Fruit fly (Drosophila melanogaster) whole organism, wandering third instar larva: Measurements from ENCODE around the gene CG31419.

Experiments
- Abd-B ChIP-seq: fragments of >200 bp; optimal IDR thresholded peaks from 2 replicates; lab custom pipeline; 2017; ENCODE audit warnings: missing biosample characterization, missing genetic modification characterization
- CG9705 ChIP-seq: fragments of 200-800 bp; sonication (Bioruptor generic); optimal IDR thresholded peaks from 2 replicates; lab custom pipeline; 2018; ENCODE audit warnings: missing biosample characterization, mild to moderate bottlenecking, missing genetic modification characterization
- Dfd ChIP-seq: fragments of >200 bp; optimal IDR thresholded peaks from 2 replicates; lab custom pipeline; 2017; ENCODE audit warnings: missing biosample characterization, missing genetic modification characterization
- Dif ChIP-seq: fragments of 200-275, 200-300 bp; sonication (Bioruptor generic); optimal IDR thresholded peaks from 2 replicates; lab custom pipeline; 2018; ENCODE audit warnings: missing biosample characterization, missing genetic modification characterization; ENCODE audit not compliant: partially characterized antibody
- GATAd ChIP-seq: sonication (Bioruptor generic); optimal IDR thresholded peaks from 2 replicates; lab custom pipeline; 2016; ENCODE audit warnings: missing biosample characterization, missing genetic modification characterization
- Hnf4 ChIP-seq: fragments of 200-800 bp; sonication (Bioruptor generic); optimal IDR thresholded peaks from 2 replicates; lab custom pipeline; 2016; ENCODE audit warnings: missing biosample characterization, mild to moderate bottlenecking, missing genetic modification characterization
- Hr78 ChIP-seq: fragments of >200 bp; optimal IDR thresholded peaks from 2 replicates; lab custom pipeline; 2017; ENCODE audit warnings: missing biosample characterization, missing genetic modification characterization
- Hr83 ChIP-seq: fragments of 200-300 bp; sonication (Bioruptor generic); optimal IDR thresholded peaks from 2 replicates; lab custom pipeline; 2016; ENCODE audit warnings: missing biosample characterization, mild to moderate bottlenecking, missing genetic modification characterization, moderate library complexity; ENCODE audit not compliant: poor library complexity, severe bottlenecking
- Mio ChIP-seq: sonication (Bioruptor generic); optimal IDR thresholded peaks from 2 replicates; lab custom pipeline; 2016; ENCODE audit warnings: missing biosample characterization, missing genetic modification characterization
- Myc ChIP-seq: fragments of >200 bp; optimal IDR thresholded peaks from 2 replicates; lab custom pipeline; 2017
- Rel ChIP-seq, 2 experiments: fragments of 200-800 bp; sonication (Bioruptor generic) in 1 of 2; optimal IDR thresholded peaks; 2 replicates in 1 of 2; 3 replicates in 1 of 2; lab custom pipeline; 2016 to 2019; ENCODE audit warnings: mild to moderate bottlenecking in 2 of 2, missing biosample characterization in 2 of 2, missing genetic modification characterization in 2 of 2, moderate library complexity in 1 of 2
- Vsx2 ChIP-seq: fragments of 200-300, 225-300 bp; sonication (Bioruptor generic); optimal IDR thresholded peaks from 2 replicates; lab custom pipeline; 2018; ENCODE audit warnings: missing biosample characterization, missing genetic modification characterization; ENCODE audit not compliant: partially characterized antibody
- br ChIP-seq: fragments of 200-800 bp; sonication (Bioruptor generic); optimal IDR thresholded peaks from 2 replicates; lab custom pipeline; 2016; ENCODE audit warnings: missing biosample characterization, missing genetic modification characterization
- brk ChIP-seq: fragments of 200-800 bp; sonication (Bioruptor generic); optimal IDR thresholded peaks from 2 replicates; lab custom pipeline; 2016; ENCODE audit warnings: missing biosample characterization, mild to moderate bottlenecking, missing genetic modification characterization
- dl ChIP-seq, 2 experiments: fragments of 175-275, 200-275 bp in 1 of 2; fragments of 200-275 bp in 1 of 2; sonication (Bioruptor generic); optimal IDR thresholded peaks; lab custom pipeline; 2018; ENCODE audit warnings: mild to moderate bottlenecking in 2 of 2, missing biosample characterization in 2 of 2, missing genetic modification characterization in 2 of 2, moderate library complexity in 2 of 2; ENCODE audit not compliant: partially characterized antibody in 2 of 2, insufficient read depth in 1 of 2
- dmrt93B ChIP-seq: fragments of 200-800 bp; sonication (Bioruptor generic); optimal IDR thresholded peaks from 2 replicates; lab custom pipeline; 2018; ENCODE audit warnings: missing biosample characterization, mild to moderate bottlenecking, missing genetic modification characterization
- dsf ChIP-seq: sonication (Bioruptor generic); optimal IDR thresholded peaks from 2 replicates; lab custom pipeline; 2016; ENCODE audit warnings: missing biosample characterization, missing genetic modification characterization, borderline replicate concordance
- foxo ChIP-seq, 2 experiments: fragments of 200-800 bp; sonication (Bioruptor generic); optimal IDR thresholded peaks; 2 replicates in 1 of 2; 3 replicates in 1 of 2; lab custom pipeline; 2016 to 2017; ENCODE audit warnings: missing biosample characterization in 2 of 2, missing genetic modification characterization in 2 of 2
- h ChIP-seq: fragments of 200-800 bp; sonication (Bioruptor generic); optimal IDR thresholded peaks from 3 replicates; lab custom pipeline; 2016; ENCODE audit warnings: missing biosample characterization, mild to moderate bottlenecking, missing genetic modification characterization
- jim ChIP-seq: fragments of 175-275, 200-325 bp; sonication (Bioruptor generic); optimal IDR thresholded peaks from 2 replicates; lab custom pipeline; 2016; ENCODE audit warnings: missing biosample characterization, mild to moderate bottlenecking, missing genetic modification characterization
- lola ChIP-seq: fragments of >200 bp; optimal IDR thresholded peaks from 2 replicates; lab custom pipeline; 2017; ENCODE audit warnings: missing biosample characterization, missing genetic modification characterization
- pan ChIP-seq: fragments of >200 bp; optimal IDR thresholded peaks from 2 replicates; lab custom pipeline; 2017
- rgr ChIP-seq: fragments of 200-800 bp; sonication (Bioruptor generic); optimal IDR thresholded peaks from 3 replicates; lab custom pipeline; 2016; ENCODE audit warnings: missing biosample characterization, mild to moderate bottlenecking, missing genetic modification characterization
- sv ChIP-seq: fragments of 200-800 bp; sonication (Bioruptor generic); optimal IDR thresholded peaks from 3 replicates; lab custom pipeline; 2016; ENCODE audit warnings: missing biosample characterization, missing genetic modification characterization

The CG31419 gene

DNA sequence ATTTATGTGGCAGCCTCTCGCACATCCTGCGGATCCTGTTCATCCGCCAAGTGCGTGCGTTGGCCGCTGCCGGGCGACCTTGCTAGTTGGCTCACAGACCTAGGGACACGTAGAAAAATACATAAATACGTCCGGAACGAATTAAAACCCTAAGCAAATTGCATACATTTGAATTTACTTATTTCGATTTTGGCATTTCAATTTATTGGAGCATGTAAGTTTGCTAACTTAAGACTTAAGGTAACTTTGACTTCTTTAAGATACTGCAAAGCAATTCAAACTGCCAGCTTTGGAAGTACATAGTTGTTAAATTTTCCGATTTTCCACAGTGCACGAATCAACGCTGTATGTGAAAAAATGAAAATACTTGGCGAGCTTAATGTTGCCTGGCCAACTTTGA lies 30.4 kb upstream of the CG31419 start, which contains the start of gene CG44259:
TSS of gene CG44259 (minus strand) at position 101 of the 400 bp plus-strand sequence.
- no peak for TF ChIP-seq foxo (GFP tag; optimal IDR thresholded peaks at IDR 0.05; lab: Kevin White, UChicago)
- TF ChIP-seq lola (GFP tag; lab: Kevin White, UChicago), result no peak
- no peak for TF ChIP-seq Hr78

DNA sequence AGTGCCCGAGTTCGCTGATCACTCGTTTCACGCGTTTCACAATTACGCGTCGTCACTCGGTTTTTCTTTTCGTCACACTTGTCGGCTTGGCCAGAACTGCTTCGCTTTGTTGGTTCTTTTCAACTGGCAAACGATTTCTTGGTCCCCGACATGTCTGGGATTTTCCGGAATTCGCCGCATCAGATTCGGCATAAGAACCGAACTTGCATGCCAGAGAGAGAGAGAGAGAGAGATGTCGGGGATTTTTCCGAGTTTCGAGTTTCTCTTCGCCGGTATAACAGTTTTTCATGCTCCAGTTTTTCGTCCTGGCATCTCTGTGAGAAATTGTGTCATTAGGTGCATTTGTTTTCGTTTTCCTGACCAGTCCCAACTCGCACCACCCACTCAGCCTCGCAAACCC lies 19.5 kb upstream of the CG31419 start, which contains the start of the genes beat-IIb and CG44257:
TSS of gene beat-IIb (minus strand) at position 101 of the 400 bp plus-strand sequence.
TSS of gene CG44257 (plus strand) at position 330 of the 400 bp plus-strand sequence.
- TF ChIP-seq Mio (GFP tag; lab: Kevin White, UChicago) (no peak), Dif (GFP tag; lab: Kevin White, UChicago) (no peak), dl (GFP tag; optimal IDR thresholded peaks at IDR 0.05; lab: Kevin White, UChicago; ENCODE audit: insufficient read depth in 1 of 2, partially characterized antibody in 2 of 2) (no peak), br (GFP tag; lab: Kevin White, UChicago) (no peak), lola (GFP tag; lab: Kevin White, UChicago) (no peak), rgr (no peak), h (no peak), GATAd (GFP tag; lab: Kevin White, UChicago) (no peak), CG9705 (GFP tag; lab: Kevin White, UChicago) (no peak), Hr83 (GFP tag; lab: Kevin White, UChicago) (no peak), brk (no peak), Abd-B (GFP tag; lab: Kevin White, UChicago) (no peak), dmrt93B (no peak), pan (lab: Kevin White, UChicago) (no peak), jim (no peak), dsf (GFP tag; lab: Kevin White, UChicago) (no peak)
- TF ChIP-seq, all 38 proteins: peak for 0

DNA sequence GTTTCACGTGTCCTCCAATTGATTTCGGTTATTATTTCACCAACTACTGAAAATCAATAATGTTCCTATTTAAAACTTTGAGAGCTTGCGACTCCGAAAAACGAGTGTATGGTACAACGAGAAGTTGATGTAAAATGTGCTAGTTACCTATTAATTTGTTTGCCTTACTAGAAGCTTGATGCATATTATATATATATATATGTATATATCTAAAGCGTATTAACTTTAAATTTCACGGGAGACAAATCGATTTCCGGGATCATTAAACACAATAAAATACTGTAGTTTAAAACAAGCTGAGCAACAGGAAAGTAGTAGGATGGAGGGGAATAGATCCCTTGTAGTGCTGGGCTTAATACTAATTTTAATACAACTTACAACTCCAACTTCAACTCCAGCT lies 953 bp upstream of the CG31419 start, which contains the start of gene CG31418:
TSS of gene CG31418 (plus strand) at position 301 of the 400 bp plus-strand sequence.
- TF ChIP-seq br (GFP tag; lab: Kevin White, UChicago) (no peak), Rel (GFP tag; optimal IDR thresholded peaks at IDR 0.05; lab: Kevin White, UChicago) (no peak), Rel (tag; optimal IDR thresholded peaks at IDR 0.05; lab: Kevin White, UChicago) (no peak), sv (GFP tag; lab: Kevin White, UChicago) (no peak), Myc (lab: Kevin White, UChicago) (no peak)
- TF ChIP-seq, all 38 proteins: peak for 0

DNA sequence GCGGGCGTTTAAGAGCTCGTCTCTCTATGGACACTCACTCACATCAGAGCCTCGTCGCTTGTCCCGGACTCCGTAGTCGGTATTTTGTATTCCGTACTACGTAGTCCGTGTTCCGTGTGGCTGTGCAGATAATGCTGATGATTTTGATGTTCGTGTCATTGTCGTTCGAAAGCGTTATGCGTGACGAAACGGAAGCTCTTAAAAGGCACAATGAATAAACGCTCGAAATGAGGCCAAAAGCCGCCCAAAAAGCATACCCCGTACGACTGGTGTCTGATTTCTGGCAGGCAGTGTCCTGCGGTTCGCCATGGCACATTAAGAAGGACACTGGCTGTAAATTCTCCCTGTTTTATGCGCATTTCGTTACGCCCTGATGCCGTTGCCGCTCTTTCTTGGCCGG lies 4.6 kb downstream of the CG31419 start:
- no peak for TF ChIP-seq Rel (GFP tag; optimal IDR thresholded peaks at IDR 0.05; lab: Kevin White, UChicago)
- no peak for TF ChIP-seq Rel (tag; optimal IDR thresholded peaks at IDR 0.05; lab: Kevin White, UChicago)
- no peak for TF ChIP-seq rgr
- no peak for TF ChIP-seq Hnf4 (GFP tag; lab: Kevin White, UChicago)
- TF ChIP-seq Dfd (GFP tag; lab: Kevin White, UChicago), result no peak
- TF ChIP-seq Vsx2 (GFP tag; lab: Kevin White, UChicago), result no peak
- TF ChIP-seq GATAd (GFP tag; lab: Kevin White, UChicago), result no peak
